Worm (Caenorhabditis elegans): ENCODE measurements around the gene dsh-2.
A peak's percentile ranks its signal among the peaks of the same experiment; 100 is the strongest.
"Not testable (repeated sequence)": the region's sequence is repeated elsewhere in the genome, so short reads cannot be mapped to it uniquely, and the experiment has no call there.

The dsh-2 gene

ce11 chrII:5115733-5116132, 34.8 kb upstream of the dsh-2 start, which contains the start of gene srsy-1:
TSS of gene srsy-1 (plus strand) at chrII:5116033.
- TF ChIP-seq nhr-85 (tag): no peak
- TF ChIP-seq efl-3 (GFP tag; optimal IDR thresholded peaks at IDR 0.05): no peak
- no peak for TF ChIP-seq fos-1 (tag; optimal IDR thresholded peaks at IDR 0.05)
- TF ChIP-seq aha-1 (tag; optimal IDR thresholded peaks at IDR 0.05): no peak
- TF ChIP-seq hlh-17 (GFP tag; optimal IDR thresholded peaks at IDR 0.05; ENCODE audit: borderline replicate concordance): no peak
- no peak for TF ChIP-seq tbx-2 (tag; optimal IDR thresholded peaks at IDR 0.05)
- TF ChIP-seq fkh-10 (GFP tag; optimal IDR thresholded peaks at IDR 0.05): no peak
- no peak for TF ChIP-seq lsy-2 (tag; optimal IDR thresholded peaks at IDR 0.05)
- TF ChIP-seq C04F5.9 (tag; optimal IDR thresholded peaks at IDR 0.05): no peak
- no peak for TF ChIP-seq grh-1 (GFP tag; IDR thresholded peaks at IDR 0.05)
- TF ChIP-seq nhr-237 (tag; optimal IDR thresholded peaks at IDR 0.05): no peak
- TF ChIP-seq alr-1 (tag; optimal IDR thresholded peaks at IDR 0.05; ENCODE audit: borderline replicate concordance): no peak
- TF ChIP-seq nhr-11 (tag; optimal IDR thresholded peaks at IDR 0.05): no peak

- not testable (repeated sequence) for TF ChIP-seq jun-1, C04F5.9, nhr-11 (tag; optimal IDR thresholded peaks at IDR 0.05)
These were observed 34.3 kb upstream of the dsh-2 start, which contains the start of gene msp-74 for ce11 chrII:5115235-5115634. TSS of gene msp-74 (minus strand) at chrII:5115335.

- TF ChIP-seq dsc-1 (tag; optimal IDR thresholded peaks at IDR 0.05) (no peak), blmp-1 (tag; optimal IDR thresholded peaks at IDR 0.05) (no peak), zip-4 (GFP tag; optimal IDR thresholded peaks at IDR 0.05) (no peak), efl-1 (optimal IDR thresholded peaks at IDR 0.05) (no peak), efl-1 (GFP tag; optimal IDR thresholded peaks at IDR 0.05 in 1 of 2) (no peak), ceh-82 (tag; optimal IDR thresholded peaks at IDR 0.05) (no peak), nhr-11 (tag; optimal IDR thresholded peaks at IDR 0.05) (no peak), unc-86 (tag; optimal IDR thresholded peaks at IDR 0.05) (no peak)
These were observed 31.1 kb upstream of the dsh-2 start, which contains the start of gene F09C12.8 for ce11 chrII:5112082-5112481. TSS of gene F09C12.8 (plus strand) at chrII:5112382.

- TF ChIP-seq efl-1 (optimal IDR thresholded peaks at IDR 0.05) (no peak), efl-1 (GFP tag; optimal IDR thresholded peaks at IDR 0.05 in 1 of 2) (peak in 1 of 2 experiments; percentile 72), hlh-4 (tag; optimal IDR thresholded peaks at IDR 0.05) (no peak), F16B12.6 (tag; optimal IDR thresholded peaks at IDR 0.05) (no peak), ets-5 (GFP tag; IDR thresholded peaks at IDR 0.05) (no peak), elt-2 (tag; optimal IDR thresholded peaks at IDR 0.05) (peak; percentile 82), efl-3 (GFP tag; optimal IDR thresholded peaks at IDR 0.05) (no peak), zip-4 (GFP tag; optimal IDR thresholded peaks at IDR 0.05) (no peak), lir-3 (tag; optimal IDR thresholded peaks at IDR 0.05; ENCODE audit: poor library complexity) (no peak), nhr-85 (tag) (no peak), sup-37 (GFP tag; optimal IDR thresholded peaks at IDR 0.05) (no peak)
These were observed 28.7 kb upstream of the dsh-2 start, which contains the start of gene F09C12.2 for ce11 chrII:5109693-5110092. TSS of gene F09C12.2 (plus strand) at chrII:5110012.

- TF ChIP-seq unc-62 (GFP tag; optimal IDR thresholded peaks at IDR 0.05) (no peak), nhr-85 (tag) (peak; percentile 74), mdl-1 (tag; optimal IDR thresholded peaks at IDR 0.05) (peak in 1 of 2 experiments; percentile 66), sox-4 (tag; optimal IDR thresholded peaks at IDR 0.05) (peak; percentile 8), dpl-1 (GFP tag; optimal IDR thresholded peaks at IDR 0.05) (peak in 2 of 3 experiments; percentile 57 to 68), unc-30 (tag; optimal IDR thresholded peaks at IDR 0.05) (no peak), dsc-1 (tag; optimal IDR thresholded peaks at IDR 0.05) (peak; percentile 75), skn-1 (tag; optimal IDR thresholded peaks at IDR 0.05) (peak; percentile 84), egl-13 (tag; optimal IDR thresholded peaks at IDR 0.05) (no peak), ceh-88 (GFP tag; IDR thresholded peaks at IDR 0.05) (peak; percentile 30; the same call in 1 of the 2 replicates), nhr-12 (tag; optimal IDR thresholded peaks at IDR 0.05) (no peak), lin-13 (GFP tag; optimal IDR thresholded peaks at IDR 0.05) (no peak), aly-2 (tag; optimal IDR thresholded peaks at IDR 0.05) (peak; percentile 78), xbp-1 (tag; optimal IDR thresholded peaks at IDR 0.05) (peak; percentile 58), pqm-1 (tag; optimal IDR thresholded peaks at IDR 0.05) (no peak), Y116A8C.19 (tag; optimal IDR thresholded peaks at IDR 0.05; ENCODE audit: borderline replicate concordance) (no peak), ztf-4 (tag; optimal IDR thresholded peaks at IDR 0.05) (no peak), nhr-84 (tag; optimal IDR thresholded peaks at IDR 0.05) (no peak), ces-1 (GFP tag; optimal IDR thresholded peaks at IDR 0.05) (no peak), vab-15 (tag; optimal IDR thresholded peaks at IDR 0.05) (peak; percentile 34), C04F5.9 (tag; optimal IDR thresholded peaks at IDR 0.05) (no peak), ets-5 (GFP tag; IDR thresholded peaks at IDR 0.05) (no peak), C16A3.4 (tag; optimal IDR thresholded peaks at IDR 0.05) (peak; percentile 86), elt-2 (tag; optimal IDR thresholded peaks at IDR 0.05) (peak; percentile 79)
These were observed 24.0 kb upstream of the dsh-2 start for ce11 chrII:5105020-5105419.
